Fruit fly (Drosophila melanogaster): ENCODE results near the gene CG7560.

- peak; percentile 54 for TF ChIP-seq CG32006 (GFP tag; optimal IDR thresholded peaks at IDR 0.05)
- TF ChIP-seq net (GFP tag; optimal IDR thresholded peaks at IDR 0.05): no peak
- no peak for TF ChIP-seq Blimp-1 (GFP tag; optimal IDR thresholded peaks at IDR 0.05)
- TF ChIP-seq salr (GFP tag; optimal IDR thresholded peaks at IDR 0.05): peak in 1 of 2 experiments; percentile 21
- TF ChIP-seq Ets21C (GFP tag; optimal IDR thresholded peaks at IDR 0.05): no peak
- no peak for TF ChIP-seq fd85E (GFP tag; optimal IDR thresholded peaks at IDR 0.05)
- no peak for TF ChIP-seq CG6792 (GFP tag; optimal IDR thresholded peaks at IDR 0.05)
- TF ChIP-seq Met (GFP tag; optimal IDR thresholded peaks at IDR 0.05): no peak
Measured at dm6 chr3L:11417273-11418040, 7.5 kb upstream of the CG7560 start.

Data from whole organism, prepupa.